Worm (Caenorhabditis elegans) whole organism, young adult: ENCODE results near the gene F14F8.9.

ENCODE experiments used
- B0035.1 ChIP-seq: sonication (generic microtip); optimal IDR thresholded peaks from 2 replicates; lab custom pipeline; 2016; ENCODE audit warnings: missing genetic modification characterization, mild to moderate bottlenecking, missing compliant biosample characterization, missing genotype, missing genetic modification reagents
- B0261.1 ChIP-seq: sonication (generic microtip); optimal IDR thresholded peaks from 2 replicates; lab custom pipeline; 2016; ENCODE audit warnings: mild to moderate bottlenecking, missing genetic modification characterization, moderate library complexity, missing compliant biosample characterization
- F33H1.4 ChIP-seq: fragments of 200-800 bp; sonication (Bioruptor generic); IDR thresholded peaks from 2 replicates; pipeline ENCODE4 v1.3.6; 2022; ENCODE audit warnings: missing genetic modification reagents, missing genetic modification characterization, missing compliant biosample characterization
- F37B4.10 ChIP-seq: fragments of 200-800 bp; sonication (Bioruptor generic); IDR thresholded peaks from 2 replicates; pipeline ENCODE4 v1.3.6; 2022; ENCODE audit warnings: missing genetic modification characterization, missing compliant biosample characterization
- F52B5.7 ChIP-seq: sonication (generic microtip); optimal IDR thresholded peaks from 2 replicates; lab custom pipeline; 2016; ENCODE audit warnings: mild to moderate bottlenecking, missing genetic modification characterization, missing compliant biosample characterization
- K11D2.4 ChIP-seq: fragments of 200-800 bp; sonication (Bioruptor generic); IDR thresholded peaks from 2 replicates; pipeline ENCODE4 v1.3.6; 2022; ENCODE audit warnings: missing genetic modification reagents, missing genetic modification characterization, missing compliant biosample characterization
- Y53G8AR.9 ChIP-seq: fragments of 200-800 bp; sonication (Bioruptor generic); conservative IDR thresholded peaks from 2 replicates; pipeline ENCODE4 v1.3.6; 2022; ENCODE audit warnings: missing genetic modification reagents, missing genetic modification characterization, missing compliant biosample characterization
- Y56A3A.18 ChIP-seq: fragments of 200-800 bp; sonication (Bioruptor generic); IDR thresholded peaks from 2 replicates; pipeline ENCODE4 v1.3.6; 2022; ENCODE audit warnings: missing genetic modification reagents, missing genetic modification characterization, missing compliant biosample characterization
- Y67H2A.10 ChIP-seq: fragments of 200-800 bp; sonication (Bioruptor generic); conservative IDR thresholded peaks from 2 replicates; pipeline ENCODE4 v1.3.6; 2022; ENCODE audit warnings: missing genetic modification reagents, missing genetic modification characterization, missing compliant biosample characterization
- Y79H2A.3 ChIP-seq: fragments of 200-800 bp; sonication (Bioruptor generic); conservative IDR thresholded peaks from 2 replicates; pipeline ENCODE4 v1.3.6; 2022; ENCODE audit warnings: missing genetic modification reagents, missing genetic modification characterization, missing compliant biosample characterization
- ZK185.1 ChIP-seq: sonication (generic microtip); optimal IDR thresholded peaks from 2 replicates; lab custom pipeline; 2016; ENCODE audit warnings: mild to moderate bottlenecking, missing genetic modification characterization, missing compliant biosample characterization; ENCODE audit not compliant: poor library complexity, severe bottlenecking
- akir-1 ChIP-seq: fragments of 200-800 bp; sonication (Bioruptor generic); optimal IDR thresholded peaks from 2 replicates; lab custom pipeline; 2018; ENCODE audit warnings: mild to moderate bottlenecking, missing genetic modification characterization, moderate library complexity, missing compliant biosample characterization
- aptf-2 ChIP-seq: fragments of 200-800 bp; sonication (Bioruptor generic); conservative IDR thresholded peaks from 2 replicates; pipeline ENCODE4 v1.3.6; 2022; ENCODE audit warnings: missing genetic modification reagents, missing genetic modification characterization, missing compliant biosample characterization
- aptf-3 ChIP-seq: fragments of 200-800 bp; sonication (Bioruptor generic); IDR thresholded peaks from 2 replicates; pipeline ENCODE4 v1.3.6; 2022; ENCODE audit warnings: missing genetic modification characterization, missing compliant biosample characterization
- attf-6 ChIP-seq: fragments of 200-800 bp; sonication (Bioruptor generic); IDR thresholded peaks from 2 replicates; pipeline ENCODE4 v1.3.6; 2022; ENCODE audit warnings: missing genetic modification reagents, missing genetic modification characterization, missing compliant biosample characterization
- bed-1 ChIP-seq: fragments of 200-800 bp; sonication (Bioruptor generic); IDR thresholded peaks from 2 replicates; pipeline ENCODE4 v1.3.6; 2022; ENCODE audit warnings: missing genetic modification reagents, missing genetic modification characterization, missing compliant biosample characterization
- cebp-1 ChIP-seq, 2 experiments: fragments of 200-800 bp in 1 of 2; sonication (Bioruptor generic) in 1 of 2; sonication (generic microtip) in 1 of 2; IDR thresholded peaks in 1 of 2; optimal IDR thresholded peaks in 1 of 2; 2 replicates each; pipeline versions ENCODE4 v1.3.6 to Lab custom; 2017 to 2022; ENCODE audit warnings: missing compliant biosample characterization in 2 of 2, missing genetic modification characterization in 2 of 2, mild to moderate bottlenecking in 1 of 2, missing genetic modification reagents in 1 of 2, moderate library complexity in 1 of 2
- ceh-27 ChIP-seq: fragments of 200-800 bp; sonication (Bioruptor generic); optimal IDR thresholded peaks from 2 replicates; lab custom pipeline; 2018; ENCODE audit warnings: mild to moderate bottlenecking, missing genetic modification characterization, moderate library complexity, missing compliant biosample characterization
- ceh-79 ChIP-seq: sonication (generic microtip); optimal IDR thresholded peaks from 2 replicates; lab custom pipeline; 2017; ENCODE audit warnings: mild to moderate bottlenecking, missing genetic modification characterization, missing compliant biosample characterization
- ceh-91 ChIP-seq: fragments of 200-800 bp; sonication (Bioruptor generic); IDR thresholded peaks from 2 replicates; pipeline ENCODE4 v1.3.6; 2022; ENCODE audit warnings: missing genetic modification reagents, missing genetic modification characterization, missing compliant biosample characterization
- chd-7 ChIP-seq: sonication (generic microtip); optimal IDR thresholded peaks from 2 replicates; lab custom pipeline; 2016; ENCODE audit warnings: mild to moderate bottlenecking, missing genetic modification characterization, moderate library complexity, missing compliant biosample characterization
- die-1 ChIP-seq: sonication (generic microtip); optimal IDR thresholded peaks from 2 replicates; lab custom pipeline; 2016; ENCODE audit warnings: missing genotype, mild to moderate bottlenecking, missing genetic modification characterization, missing compliant biosample characterization
- efl-1 ChIP-seq: fragments of 150-350 bp; optimal IDR thresholded peaks from 2 replicates; lab custom pipeline; 2014; ENCODE audit warnings: missing biosample characterization, missing genetic modification reagents, missing genetic modification characterization
- egl-18 ChIP-seq: fragments of 200-800 bp; sonication (Bioruptor generic); IDR thresholded peaks from 2 replicates; pipeline ENCODE4 v1.3.6; 2022; ENCODE audit warnings: missing genetic modification reagents, missing genetic modification characterization, missing compliant biosample characterization
- fkh-3 ChIP-seq: sonication (generic microtip); optimal IDR thresholded peaks from 2 replicates; lab custom pipeline; 2016; ENCODE audit warnings: mild to moderate bottlenecking, missing genetic modification characterization, missing compliant biosample characterization
- hmg-1.2 ChIP-seq: fragments of 200-800 bp; sonication (Bioruptor generic); IDR thresholded peaks from 2 replicates; pipeline ENCODE4 v1.3.6; 2022; ENCODE audit warnings: missing genetic modification reagents, missing genetic modification characterization, missing compliant biosample characterization
- hsf-1 ChIP-seq: fragments of 200-800 bp; sonication (Bioruptor generic); IDR thresholded peaks from 2 replicates; pipeline ENCODE4 v1.3.6; 2022; ENCODE audit warnings: missing genetic modification reagents, missing genetic modification characterization, missing compliant biosample characterization
- lin-26 ChIP-seq: fragments of 200-800 bp; sonication (Bioruptor generic); IDR thresholded peaks from 2 replicates; pipeline ENCODE4 v1.3.6; 2022; ENCODE audit warnings: missing genetic modification reagents, missing genetic modification characterization, missing compliant biosample characterization
- lin-35 ChIP-seq, 3 experiments: fragments of 150-350 bp in 2 of 3; sonication (generic microtip) in 1 of 3; optimal IDR thresholded peaks; 2 replicates each; lab custom pipeline; 2014 to 2018; ENCODE audit warnings: missing biosample characterization in 3 of 3, missing genetic modification characterization in 3 of 3, missing genetic modification reagents in 3 of 3
- lin-54 ChIP-seq: fragments of 200-800 bp; sonication (Bioruptor generic); optimal IDR thresholded peaks from 2 replicates; lab custom pipeline; 2018; ENCODE audit warnings: mild to moderate bottlenecking, missing genetic modification characterization, missing compliant biosample characterization
- madf-10 ChIP-seq: sonication (generic microtip); optimal IDR thresholded peaks from 2 replicates; lab custom pipeline; 2016; ENCODE audit warnings: mild to moderate bottlenecking, missing genetic modification characterization, missing compliant biosample characterization
- mxl-1 ChIP-seq: sonication (generic microtip); optimal IDR thresholded peaks from 2 replicates; lab custom pipeline; 2016; ENCODE audit warnings: missing genetic modification characterization, missing compliant biosample characterization
- nfyb-1 ChIP-seq: fragments of 200-800 bp; sonication (Bioruptor generic); IDR thresholded peaks from 2 replicates; pipeline ENCODE4 v1.3.6; 2022; ENCODE audit warnings: missing genetic modification reagents, missing genetic modification characterization, missing compliant biosample characterization
- pbrm-1 ChIP-seq: fragments of 200-800 bp; sonication (Bioruptor generic); IDR thresholded peaks from 2 replicates; pipeline ENCODE4 v1.3.6; 2022; ENCODE audit warnings: missing genetic modification reagents, missing genetic modification characterization, missing compliant biosample characterization
- pha-4 ChIP-seq: fragments of 150-350 bp; sonication (generic microtip); optimal IDR thresholded peaks from 2 replicates; lab custom pipeline; 2014; ENCODE audit warnings: missing biosample characterization, missing genetic modification reagents, missing genetic modification characterization
- rcor-1 ChIP-seq: fragments of 200-800 bp; sonication (Bioruptor generic); IDR thresholded peaks from 2 replicates; pipeline ENCODE4 v1.3.6; 2022; ENCODE audit warnings: missing genetic modification reagents, missing genetic modification characterization, missing compliant biosample characterization
- repo-1 ChIP-seq: sonication (generic microtip); optimal IDR thresholded peaks from 2 replicates; lab custom pipeline; 2017; ENCODE audit warnings: mild to moderate bottlenecking, missing genetic modification characterization, missing compliant biosample characterization
- sdz-38 ChIP-seq: sonication (generic microtip); optimal IDR thresholded peaks from 2 replicates; lab custom pipeline; 2016; ENCODE audit warnings: missing genotype, missing genetic modification characterization, missing compliant biosample characterization
- snpc-1.1 ChIP-seq: sonication (generic microtip); optimal IDR thresholded peaks from 2 replicates; lab custom pipeline; 2017; ENCODE audit warnings: missing genetic modification characterization, mild to moderate bottlenecking, missing compliant biosample characterization, antibody characterized with exemption, moderate library complexity, missing genotype, missing genetic modification reagents; ENCODE audit not compliant: insufficient read depth
- snpc-1.3 ChIP-seq: sonication (generic microtip); optimal IDR thresholded peaks from 2 replicates; lab custom pipeline; 2017; ENCODE audit warnings: missing genetic modification characterization, mild to moderate bottlenecking, missing compliant biosample characterization, antibody characterized with exemption, moderate library complexity, missing genotype, missing genetic modification reagents; ENCODE audit not compliant: insufficient read depth
- somi-1 ChIP-seq: fragments of 200-800 bp; sonication (Bioruptor generic); optimal IDR thresholded peaks from 2 replicates; lab custom pipeline; 2018; ENCODE audit warnings: mild to moderate bottlenecking, missing genetic modification characterization, missing compliant biosample characterization
- tbp1 ChIP-seq: fragments of 200-800 bp; sonication (Bioruptor generic); optimal IDR thresholded peaks from 2 replicates; lab custom pipeline; 2018; ENCODE audit warnings: mild to moderate bottlenecking, missing genetic modification characterization, missing compliant biosample characterization
- unc-62 ChIP-seq: fragments of 150-350 bp; optimal IDR thresholded peaks from 2 replicates; lab custom pipeline; 2014; ENCODE audit warnings: missing biosample characterization, missing genetic modification reagents, missing genetic modification characterization
- xnd-1 ChIP-seq: sonication (generic microtip); optimal IDR thresholded peaks from 2 replicates; lab custom pipeline; 2016; ENCODE audit warnings: missing genotype, missing genetic modification reagents, missing genetic modification characterization, missing compliant biosample characterization
- ztf-26 ChIP-seq: sonication (generic microtip); optimal IDR thresholded peaks from 2 replicates; lab custom pipeline; 2017; ENCODE audit warnings: missing genetic modification characterization, missing compliant biosample characterization
- ztf-28 ChIP-seq: fragments of 200-800 bp; sonication (Bioruptor generic); IDR thresholded peaks from 2 replicates; pipeline ENCODE4 v1.3.6; 2022; ENCODE audit warnings: missing genetic modification reagents, missing genetic modification characterization, missing compliant biosample characterization
- ztf-6 ChIP-seq: fragments of 200-800 bp; sonication (Bioruptor generic); IDR thresholded peaks from 2 replicates; pipeline ENCODE4 v1.3.6; 2022; ENCODE audit warnings: missing genetic modification reagents, missing genetic modification characterization, missing compliant biosample characterization

The F14F8.9 gene

DNA sequence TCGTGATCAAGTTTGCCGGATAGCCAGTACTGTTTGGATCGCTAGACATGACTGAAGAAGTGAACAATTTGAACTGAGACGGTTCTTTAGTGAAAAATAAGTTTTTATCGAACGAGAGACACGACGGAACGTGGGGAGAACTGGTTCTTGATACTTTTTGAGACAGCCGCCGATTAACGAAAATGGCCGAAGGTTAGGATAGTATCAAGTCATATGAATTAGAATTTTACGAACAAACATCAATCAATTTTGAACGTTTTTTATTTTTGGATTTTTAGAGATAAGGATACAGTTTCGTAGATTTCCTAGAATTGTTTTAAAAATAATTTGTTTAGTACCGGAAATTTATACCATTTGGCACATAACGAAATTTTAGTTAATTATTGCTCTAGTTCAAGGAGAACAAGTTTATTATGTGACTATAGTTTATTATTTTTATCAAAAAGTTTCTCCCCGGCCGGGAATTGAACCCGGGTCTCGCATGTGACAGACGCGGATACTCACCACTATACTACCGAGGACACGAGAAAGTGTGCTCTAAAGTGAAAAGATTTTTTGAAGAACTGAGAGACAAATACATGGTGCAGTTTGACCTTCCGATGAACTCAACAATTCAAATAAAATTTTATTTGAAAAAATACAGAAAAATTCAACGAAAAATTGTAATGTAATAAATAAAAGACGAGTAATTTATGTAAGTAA lies 19.9 kb downstream of the F14F8.9 start, which contains the start of gene W06G6.20 (continued):
- TF ChIP-seq nfyb-1 = 0 out of 2 replicates have a peak, but pooled peaks have one; percentile 47
- no peak for TF ChIP-seq bed-1 (GFP tag; lab: Robert Waterston, UW)
- TF ChIP-seq F52B5.7 (tag; lab: Kevin White, UChicago) = no peak
- TF ChIP-seq lin-54 (GFP tag; lab: Kevin White, UChicago) = peak; percentile 10
- peak; percentile 86 for TF ChIP-seq lin-26 (GFP tag; lab: Robert Waterston, UW)
- TF ChIP-seq akir-1 (GFP tag; lab: Kevin White, UChicago) = no peak
- TF ChIP-seq lin-35 (GFP tag; optimal IDR thresholded peaks at IDR 0.05; lab: Kevin White, UChicago) = no peak
- TF ChIP-seq egl-18 (GFP tag; lab: Robert Waterston, UW) = no peak
- no peak for TF ChIP-seq ztf-28
- no peak for TF ChIP-seq ztf-6 (GFP tag; lab: Robert Waterston, UW)
- no peak for TF ChIP-seq ceh-91 (GFP tag; lab: Robert Waterston, UW)
- no peak for TF ChIP-seq F33H1.4
- no peak for TF ChIP-seq Y56A3A.18
- peak; percentile 65 for TF ChIP-seq snpc-1.3
- peak; percentile 75 for TF ChIP-seq B0261.1
- TF ChIP-seq repo-1 (tag; lab: Kevin White, UChicago) = no peak
- TF ChIP-seq rcor-1 (GFP tag; lab: Robert Waterston, UW) = no peak; the same call in 1 of the 2 replicates
- TF ChIP-seq hsf-1 (GFP tag; lab: Robert Waterston, UW) = peak; percentile 20; the same call in 1 of the 2 replicates
- no peak for TF ChIP-seq K11D2.4 (GFP tag; lab: Robert Waterston, UW)
- TF ChIP-seq pha-4 (tag; lab: Kevin White, UChicago) = no peak
- no peak for TF ChIP-seq efl-1 (GFP tag; lab: Kevin White, UChicago)
- TF ChIP-seq tbp1 (GFP tag; lab: Kevin White, UChicago) = peak; percentile 90
- TF ChIP-seq snpc-1.1 = peak; percentile 75
- peak; percentile 3 for TF ChIP-seq madf-10
- TF ChIP-seq ceh-27 (GFP tag; lab: Kevin White, UChicago) = no peak
- peak; percentile 20 for TF ChIP-seq ZK185.1 (tag; lab: Kevin White, UChicago)
- TF ChIP-seq somi-1 (GFP tag; lab: Kevin White, UChicago) = no peak
- TF ChIP-seq Y53G8AR.9 (GFP tag; lab: Robert Waterston, UW) = no peak
- no peak for TF ChIP-seq Y67H2A.10 (GFP tag; lab: Robert Waterston, UW)
- TF ChIP-seq cebp-1 (GFP tag; IDR thresholded peaks at IDR 0.05; lab: Robert Waterston, UW) = no peak
- peak; percentile 31 for TF ChIP-seq cebp-1 (tag; optimal IDR thresholded peaks at IDR 0.05; lab: Kevin White, UChicago)
- TF ChIP-seq F37B4.10 (GFP tag; lab: Robert Waterston, UW) = no peak
- TF ChIP-seq aptf-3 (GFP tag; lab: Robert Waterston, UW) = no peak
- peak; percentile 79 for TF ChIP-seq attf-6 (GFP tag; lab: Robert Waterston, UW)
- peak; percentile 50; the same call in 1 of the 2 replicates for TF ChIP-seq hmg-1.2 (GFP tag; lab: Robert Waterston, UW)
- TF ChIP-seq unc-62 (GFP tag; lab: Kevin White, UChicago) = no peak
- TF ChIP-seq die-1 (tag; lab: Kevin White, UChicago) = peak; percentile 72
- no peak for TF ChIP-seq sdz-38
- TF ChIP-seq mxl-1 (tag; lab: Kevin White, UChicago) = peak; percentile 24
- no peak for TF ChIP-seq ceh-79 (tag; lab: Kevin White, UChicago)
- no peak for TF ChIP-seq xnd-1 (tag; lab: Kevin White, UChicago)
- no peak for TF ChIP-seq ztf-26 (tag; lab: Kevin White, UChicago)
- peak; percentile 63; the same call in 1 of the 2 replicates for TF ChIP-seq pbrm-1 (GFP tag; lab: Robert Waterston, UW)
- TF ChIP-seq Y79H2A.3 (GFP tag; lab: Robert Waterston, UW) = no peak
- TF ChIP-seq fkh-3 (tag; lab: Kevin White, UChicago) = no peak
- TF ChIP-seq chd-7 (tag; lab: Kevin White, UChicago) = no peak
- TF ChIP-seq B0035.1 (tag; lab: Kevin White, UChicago) = no peak
- no peak for TF ChIP-seq aptf-2
